Fruit fly (Drosophila melanogaster) whole organism, adult: ENCODE measurements around the gene CG32066.
A peak's percentile ranks its signal among the peaks of the same experiment; 100 is the strongest.

Source experiments
- CG11617 ChIP-seq: fragments of 200-800 bp; sonication (Bioruptor generic); optimal IDR thresholded peaks from 2 replicates; lab custom pipeline; 2017; ENCODE audit warnings: mild to moderate bottlenecking, missing biosample characterization, missing genetic modification reagents, missing genetic modification characterization
- CG12768 ChIP-seq: fragments of 200-800 bp; sonication (Bioruptor generic); optimal IDR thresholded peaks from 2 replicates; lab custom pipeline; 2017; ENCODE audit warnings: missing biosample characterization, missing genetic modification characterization, mild to moderate bottlenecking, moderate library complexity, missing genetic modification reagents
- CG14711 ChIP-seq: fragments of 200-800 bp; sonication (Bioruptor generic); optimal IDR thresholded peaks from 2 replicates; lab custom pipeline; 2018; ENCODE audit warnings: missing biosample characterization, mild to moderate bottlenecking, missing genetic modification characterization, moderate library complexity
- CG1620 ChIP-seq: fragments of 200-800 bp; sonication (Bioruptor generic); optimal IDR thresholded peaks from 2 replicates; lab custom pipeline; 2016; ENCODE audit warnings: missing biosample characterization, missing genetic modification characterization
- CG33017 ChIP-seq: fragments of 200-800 bp; sonication (Bioruptor generic); optimal IDR thresholded peaks from 2 replicates; lab custom pipeline; 2018; ENCODE audit warnings: missing biosample characterization, mild to moderate bottlenecking, missing genetic modification characterization, moderate library complexity
- CG5204 ChIP-seq: fragments of 200-800 bp; sonication (Bioruptor generic); optimal IDR thresholded peaks from 2 replicates; lab custom pipeline; 2016; ENCODE audit warnings: missing biosample characterization, missing genetic modification characterization
- CG7045 ChIP-seq: fragments of 200-800 bp; sonication (Bioruptor generic); optimal IDR thresholded peaks from 2 replicates; lab custom pipeline; 2017; ENCODE audit warnings: missing biosample characterization, mild to moderate bottlenecking, missing genetic modification characterization
- CG7101 ChIP-seq: fragments of 200-800 bp; sonication (Bioruptor generic); optimal IDR thresholded peaks from 2 replicates; lab custom pipeline; 2018; ENCODE audit warnings: missing biosample characterization, mild to moderate bottlenecking, missing genetic modification characterization, moderate library complexity
- Clk ChIP-seq: fragments of 200-800 bp; sonication (Bioruptor generic); optimal IDR thresholded peaks from 2 replicates; lab custom pipeline; 2017; ENCODE audit warnings: missing biosample characterization, missing genetic modification characterization
- Crg-1 ChIP-seq: fragments of 200-800 bp; sonication (Bioruptor generic); optimal IDR thresholded peaks from 2 replicates; lab custom pipeline; 2016; ENCODE audit warnings: missing biosample characterization, missing genetic modification characterization
- Hr96 ChIP-seq: fragments of 200-800 bp; sonication (Bioruptor generic); optimal IDR thresholded peaks from 2 replicates; lab custom pipeline; 2016; ENCODE audit warnings: missing biosample characterization, missing genetic modification characterization
- Mnt ChIP-seq: fragments of 200-800 bp; sonication (Bioruptor generic); optimal IDR thresholded peaks from 2 replicates; lab custom pipeline; 2016; ENCODE audit warnings: missing biosample characterization, mild to moderate bottlenecking, missing genetic modification characterization
- bab1 ChIP-seq: fragments of 200-800 bp; sonication (Bioruptor generic); optimal IDR thresholded peaks from 3 replicates; lab custom pipeline; 2019; ENCODE audit warnings: missing biosample characterization, mild to moderate bottlenecking, missing genetic modification characterization, moderate library complexity
- cic ChIP-seq: fragments of 200-800 bp; sonication (Bioruptor generic); optimal IDR thresholded peaks from 2 replicates; lab custom pipeline; 2017; ENCODE audit warnings: missing biosample characterization, mild to moderate bottlenecking, missing genetic modification characterization, moderate library complexity
- cnc ChIP-seq, 2 experiments: fragments of >200 bp; optimal IDR thresholded peaks; 2 replicates each; lab custom pipeline; 2017
- kay ChIP-seq: fragments of 200-800 bp; sonication (Bioruptor generic); peaks from one replicate; lab custom pipeline; 2016; ENCODE audit warnings: missing biosample characterization, missing genetic modification characterization, borderline replicate concordance
- ovo ChIP-seq: fragments of 200-800 bp; sonication (Bioruptor generic); optimal IDR thresholded peaks from 2 replicates; lab custom pipeline; 2016; ENCODE audit warnings: missing biosample characterization, missing genetic modification characterization
- pad ChIP-seq: fragments of 200-800 bp; sonication (Bioruptor generic); optimal IDR thresholded peaks from 3 replicates; lab custom pipeline; 2017; ENCODE audit warnings: missing biosample characterization, missing genetic modification characterization, mild to moderate bottlenecking, moderate library complexity, missing genetic modification reagents
- tj ChIP-seq: fragments of 200-800 bp; sonication (Bioruptor generic); optimal IDR thresholded peaks from 3 replicates; lab custom pipeline; 2017; ENCODE audit warnings: missing biosample characterization, mild to moderate bottlenecking, missing genetic modification characterization, moderate library complexity
- toe ChIP-seq: fragments of 200-800 bp; sonication (Bioruptor generic); optimal IDR thresholded peaks from 2 replicates; lab custom pipeline; 2016; ENCODE audit warnings: missing biosample characterization, missing genetic modification characterization

The CG32066 gene

DNA sequence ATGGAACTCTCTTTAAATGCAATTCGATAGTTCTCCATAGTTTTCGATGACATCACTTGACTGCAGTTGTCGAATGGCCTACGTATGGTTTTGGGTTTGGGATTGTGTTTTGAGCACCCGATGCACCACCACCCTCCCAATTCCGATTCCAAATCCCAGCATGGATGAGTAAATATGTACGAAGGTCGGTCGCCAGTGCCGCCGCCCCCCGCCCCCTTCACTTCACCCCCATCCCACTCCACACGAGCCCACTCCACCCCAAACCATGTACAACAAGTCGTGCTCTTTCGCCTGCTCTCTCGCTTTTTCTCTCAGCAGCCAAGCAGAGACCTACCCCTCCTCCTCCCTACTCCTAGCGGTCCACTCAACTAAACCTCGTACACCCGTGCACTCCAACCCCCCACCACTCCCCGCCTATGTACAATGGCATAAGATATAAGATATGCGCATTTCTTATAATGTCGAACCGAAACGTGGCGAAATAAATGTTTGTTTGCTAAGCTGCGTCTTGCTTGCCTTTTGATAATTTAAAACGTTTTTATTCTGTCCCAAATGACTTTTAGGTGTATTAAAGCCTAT lies 20.0 kb upstream of the CG32066 start:
- no peak for TF ChIP-seq toe (GFP tag; lab: Kevin White, UChicago)
- no peak for TF ChIP-seq cnc (optimal IDR thresholded peaks at IDR 0.05; lab: Kevin White, UChicago)
- TF ChIP-seq Crg-1 (GFP tag; lab: Kevin White, UChicago) = no peak
- peak; percentile 3 for TF ChIP-seq kay (GFP tag; lab: Kevin White, UChicago)
- no peak for TF ChIP-seq tj
- TF ChIP-seq CG7045 (GFP tag; lab: Kevin White, UChicago) = no peak
- no peak for TF ChIP-seq CG5204 (GFP tag; lab: Kevin White, UChicago)
- no peak for TF ChIP-seq ovo (GFP tag; lab: Kevin White, UChicago)
- TF ChIP-seq CG7101 (tag; lab: Kevin White, UChicago) = no peak
- no peak for TF ChIP-seq CG1620 (GFP tag; lab: Kevin White, UChicago)
- no peak for TF ChIP-seq Mnt
- no peak for TF ChIP-seq CG11617 (GFP tag; lab: Kevin White, UChicago)
- TF ChIP-seq Hr96 = no peak
- peak; percentile 37 for TF ChIP-seq cic (GFP tag; lab: Kevin White, UChicago)
- no peak for TF ChIP-seq pad (GFP tag; lab: Kevin White, UChicago)
- TF ChIP-seq Clk = no peak
- no peak for TF ChIP-seq CG33017 (tag; lab: Kevin White, UChicago)
- peak; percentile 37 for TF ChIP-seq CG12768 (GFP tag; lab: Kevin White, UChicago)
- no peak for TF ChIP-seq bab1
- TF ChIP-seq CG14711 = peak; percentile 0

DNA sequence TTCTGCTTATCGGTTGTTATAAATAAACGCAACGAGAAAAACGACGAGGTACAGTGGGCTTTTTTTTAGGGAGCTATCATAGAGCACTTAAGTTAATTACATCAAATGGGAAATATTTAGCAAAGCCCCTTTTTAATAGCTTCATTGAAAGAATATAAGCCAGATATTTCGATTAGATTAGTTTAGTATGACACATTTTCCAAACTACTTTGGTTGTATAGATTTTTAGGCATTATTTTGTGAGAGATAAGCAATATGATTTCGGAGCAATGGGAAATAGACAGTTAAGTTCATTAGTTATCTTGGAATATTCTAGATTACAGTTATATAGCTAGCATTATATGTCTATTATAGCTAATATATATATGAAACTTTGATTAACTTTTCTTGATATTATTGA lies 19.4 kb upstream of the CG32066 start:
- TF ChIP-seq cnc (optimal IDR thresholded peaks at IDR 0.05; lab: Kevin White, UChicago) (no peak), kay (GFP tag; lab: Kevin White, UChicago) (peak; percentile 93)

DNA sequence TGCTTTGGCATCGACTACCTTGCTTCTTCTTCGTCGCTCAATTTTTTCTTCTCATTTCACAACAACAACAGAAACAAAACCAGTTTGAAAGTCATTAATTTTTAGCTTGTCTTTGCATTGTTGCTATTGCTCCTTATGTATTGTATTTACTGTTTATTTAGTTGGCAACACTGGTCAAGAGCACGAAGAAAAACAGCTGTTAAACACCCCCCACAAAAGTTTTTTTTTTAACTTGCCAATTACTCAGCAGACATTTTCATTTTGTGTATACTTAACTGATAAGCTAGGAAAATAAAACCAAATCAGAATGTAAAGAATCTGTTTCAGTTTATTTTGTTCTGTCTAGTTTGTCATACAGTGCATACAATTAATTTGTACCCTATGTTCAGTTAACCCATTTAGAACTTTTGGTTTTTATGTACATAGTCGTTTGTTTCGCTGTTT lies 18.9 kb upstream of the CG32066 start:
- peak; percentile 11 for TF ChIP-seq tj
- TF ChIP-seq CG7101 (tag; lab: Kevin White, UChicago) = peak; percentile 7
- TF ChIP-seq CG5204 (GFP tag; lab: Kevin White, UChicago) = no peak
- TF ChIP-seq CG14711 = peak; percentile 20

DNA sequence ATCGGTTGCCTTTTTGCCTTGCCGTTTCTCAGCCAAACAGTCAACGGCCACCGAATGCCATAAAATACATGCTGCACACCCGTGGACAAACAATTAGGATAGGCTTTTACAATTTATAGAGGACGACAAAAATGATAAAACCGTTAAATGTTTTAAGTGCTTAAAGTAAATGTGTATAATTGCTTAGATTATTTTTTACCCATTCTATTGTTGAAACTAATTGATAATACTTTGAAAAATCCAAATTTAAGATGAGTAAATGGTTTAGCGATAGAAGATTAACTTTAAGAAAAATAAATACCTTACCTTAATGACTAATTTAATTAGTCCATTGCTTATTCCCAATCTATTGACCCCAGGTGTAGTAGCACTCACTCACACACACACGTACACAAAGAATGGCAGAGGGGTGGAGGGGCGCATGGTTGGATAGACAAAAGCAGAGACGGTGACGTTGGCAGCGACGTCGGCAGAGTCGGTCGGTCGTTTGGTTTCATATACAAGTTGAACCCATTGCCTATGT lies 17.8 kb upstream of the CG32066 start:
- TF ChIP-seq Hr96 = peak; percentile 89
- peak; percentile 86 for TF ChIP-seq toe (GFP tag; lab: Kevin White, UChicago)
- TF ChIP-seq ovo (GFP tag; lab: Kevin White, UChicago) = peak; percentile 78
- TF ChIP-seq CG7101 (tag; lab: Kevin White, UChicago) = peak; percentile 95
- TF ChIP-seq CG7045 (GFP tag; lab: Kevin White, UChicago) = peak; percentile 96
- TF ChIP-seq cnc (optimal IDR thresholded peaks at IDR 0.05; lab: Kevin White, UChicago) = no peak
- peak; percentile 48 for TF ChIP-seq cic (GFP tag; lab: Kevin White, UChicago)
- peak; percentile 83 for TF ChIP-seq pad (GFP tag; lab: Kevin White, UChicago)
- peak; percentile 78 for TF ChIP-seq Crg-1 (GFP tag; lab: Kevin White, UChicago)
- TF ChIP-seq CG1620 (GFP tag; lab: Kevin White, UChicago) = peak; percentile 72
- peak; percentile 89 for TF ChIP-seq CG12768 (GFP tag; lab: Kevin White, UChicago)
- TF ChIP-seq tj = peak; percentile 78
- TF ChIP-seq CG33017 (tag; lab: Kevin White, UChicago) = peak; percentile 96
- TF ChIP-seq CG14711 = peak; percentile 82
- peak; percentile 85 for TF ChIP-seq Clk
- TF ChIP-seq CG5204 (GFP tag; lab: Kevin White, UChicago) = peak; percentile 94
- no peak for TF ChIP-seq kay (GFP tag; lab: Kevin White, UChicago)
- peak; percentile 75 for TF ChIP-seq Mnt
- TF ChIP-seq bab1 = peak; percentile 96
- peak; percentile 95 for TF ChIP-seq CG11617 (GFP tag; lab: Kevin White, UChicago)

DNA sequence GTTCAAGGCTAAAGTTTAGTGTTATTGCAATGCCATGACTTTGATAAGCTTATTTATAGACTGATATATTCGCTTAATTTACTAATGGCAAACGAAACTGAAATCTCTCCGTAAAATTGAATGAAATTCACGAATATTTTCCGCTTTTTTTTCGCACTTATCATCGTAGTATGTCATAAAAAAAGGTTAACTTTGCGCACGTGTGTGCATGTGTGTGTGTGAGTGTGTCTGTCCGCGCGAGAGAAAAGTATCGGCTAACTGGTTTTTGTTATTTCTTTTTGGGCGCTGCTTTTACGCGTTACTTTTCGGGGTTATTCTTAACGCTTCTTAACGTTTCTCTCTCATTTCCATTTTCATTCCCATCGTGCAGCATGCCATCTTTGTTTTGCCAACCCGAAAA lies 17.0 kb upstream of the CG32066 start:
- TF ChIP-seq kay (GFP tag; lab: Kevin White, UChicago) (peak; percentile 20), toe (GFP tag; lab: Kevin White, UChicago) (no peak)

DNA sequence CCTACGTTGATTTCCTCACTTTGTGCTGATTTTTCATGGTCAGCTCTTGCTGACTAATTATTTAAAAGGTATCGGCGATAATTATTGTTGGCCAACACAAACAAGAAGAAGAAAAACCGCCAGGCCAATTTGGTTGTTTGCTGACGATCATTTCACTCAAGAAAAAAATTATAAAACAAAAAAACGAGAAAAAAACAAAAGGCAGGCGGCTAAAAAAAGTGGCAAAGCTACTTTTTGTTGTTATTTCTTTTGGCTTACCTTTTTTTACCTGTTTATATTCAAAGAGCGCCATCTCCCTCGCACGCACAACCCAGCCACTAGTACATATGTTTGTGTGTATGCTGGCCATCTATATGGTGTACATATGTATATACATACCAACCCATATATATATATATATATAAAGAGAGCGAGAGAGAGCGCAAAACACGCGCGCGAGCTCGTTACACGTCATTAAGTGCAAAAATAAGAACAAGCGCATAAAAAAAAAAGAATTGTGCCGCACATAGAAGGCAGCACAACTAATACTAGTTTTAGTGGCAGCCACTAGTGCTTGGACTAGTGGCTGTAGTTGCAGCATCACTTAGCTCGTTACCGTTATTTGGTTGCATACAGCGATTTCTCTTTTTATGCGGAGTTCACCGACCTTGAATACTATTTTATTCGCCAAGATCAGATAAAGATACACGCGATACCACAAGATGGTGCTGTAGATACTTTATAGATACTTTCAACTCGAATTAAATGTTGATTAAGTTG lies 15.0 kb upstream of the CG32066 start:
- TF ChIP-seq Clk (no peak), kay (GFP tag; lab: Kevin White, UChicago) (peak; percentile 67), pad (GFP tag; lab: Kevin White, UChicago) (no peak), bab1 (no peak), tj (peak; percentile 98), Crg-1 (GFP tag; lab: Kevin White, UChicago) (no peak), CG14711 (no peak), CG7045 (GFP tag; lab: Kevin White, UChicago) (no peak), CG5204 (GFP tag; lab: Kevin White, UChicago) (no peak), CG11617 (GFP tag; lab: Kevin White, UChicago) (peak; percentile 5), toe (GFP tag; lab: Kevin White, UChicago) (no peak), Mnt (no peak), CG7101 (tag; lab: Kevin White, UChicago) (no peak)
